Worm (Caenorhabditis elegans): ENCODE measurements around the gene fipr-19.

DNA sequence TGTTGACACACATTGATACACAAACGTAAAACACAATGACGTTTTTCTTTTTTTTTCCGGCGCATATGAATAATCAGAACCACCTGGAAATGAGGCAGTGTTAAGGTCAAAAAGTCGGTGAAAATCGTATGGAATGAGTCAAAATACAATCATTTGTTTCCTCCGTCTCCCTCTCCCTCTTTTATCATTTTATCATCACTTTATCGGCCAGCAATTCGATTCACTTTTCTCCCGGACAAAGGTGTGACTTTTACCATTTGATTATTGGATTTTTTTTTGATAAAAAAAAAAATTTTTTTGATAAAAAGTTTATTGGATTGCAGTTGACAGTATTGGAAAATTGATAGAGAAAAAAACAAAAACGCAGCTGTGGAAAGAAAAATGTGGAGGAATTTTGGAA lies 20.2 kb upstream of the fipr-19 start:
- TF ChIP-seq sox-4 (tag; optimal IDR thresholded peaks at IDR 0.05) = no peak
- no peak for TF ChIP-seq dmd-4 (tag; optimal IDR thresholded peaks at IDR 0.05; ENCODE audit: borderline replicate concordance)
- TF ChIP-seq ama-1 (optimal IDR thresholded peaks at IDR 0.05) = no peak
- no peak for TF ChIP-seq unc-86 (tag; optimal IDR thresholded peaks at IDR 0.05)
- TF ChIP-seq pha-4 (tag; optimal IDR thresholded peaks at IDR 0.05) = no peak
- no peak for TF ChIP-seq nhr-232 (tag; optimal IDR thresholded peaks at IDR 0.05)
- no peak for TF ChIP-seq sdc-2 (tag; optimal IDR thresholded peaks at IDR 0.05)
- TF ChIP-seq rnt-1 (tag; optimal IDR thresholded peaks at IDR 0.05) = no peak
- no peak for TF ChIP-seq C08G9.2 (tag; optimal IDR thresholded peaks at IDR 0.05)
- no peak for TF ChIP-seq nhr-11 (tag; optimal IDR thresholded peaks at IDR 0.05)
- TF ChIP-seq lin-11 (tag; optimal IDR thresholded peaks at IDR 0.05) = no peak
